Fruit fly (Drosophila melanogaster): ENCODE results near the gene Adss.

The Adss gene

dm6 chr3R:20830153-20830695 is at the start of gene Adss:
Gene Adss, minus strand, starts transcription at chr3R:20830580.
- TF ChIP-seq noc (tag; optimal IDR thresholded peaks at IDR 0.05): peak; percentile 45

- no peak for TF ChIP-seq noc (tag; optimal IDR thresholded peaks at IDR 0.05)
Observed at dm6 chr3R:20877436-20877835, 47.1 kb upstream of the Adss start, which contains the start of gene TotZ. Gene TotZ, plus strand, starts transcription at chr3R:20877736.

- no peak for TF ChIP-seq noc (tag; optimal IDR thresholded peaks at IDR 0.05)
Observed at dm6 chr3R:20876680-20877079, 46.3 kb upstream of the Adss start.

dm6 chr3R:20873638-20874037 is 43.3 kb upstream of the Adss start, which contains the start of gene TotB:
Gene TotB, plus strand, starts transcription at chr3R:20873938.
- no peak for TF ChIP-seq noc (tag; optimal IDR thresholded peaks at IDR 0.05)

dm6 chr3R:20872688-20873087 is 42.3 kb upstream of the Adss start, which contains the start of gene TotC:
Gene TotC, plus strand, starts transcription at chr3R:20872988.
- no peak for TF ChIP-seq noc (tag; optimal IDR thresholded peaks at IDR 0.05)

dm6 chr3R:20870736-20871135 is 40.4 kb upstream of the Adss start, which contains the start of gene TotA:
Gene TotA, plus strand, starts transcription at chr3R:20871036.
- no peak for TF ChIP-seq noc (tag; optimal IDR thresholded peaks at IDR 0.05)

dm6 chr3R:20866204-20866603 is 35.8 kb upstream of the Adss start, which contains the start of gene KaiR1D:
Gene KaiR1D, minus strand, starts transcription at chr3R:20866231.
- TF ChIP-seq noc (tag; optimal IDR thresholded peaks at IDR 0.05): no peak

- TF ChIP-seq noc (tag; optimal IDR thresholded peaks at IDR 0.05): no peak
Observed at dm6 chr3R:20859845-20860244, 29.5 kb upstream of the Adss start, which contains the start of gene Ir93a. Gene Ir93a, minus strand, starts transcription at chr3R:20859945.

- peak; percentile 18 for TF ChIP-seq noc (tag; optimal IDR thresholded peaks at IDR 0.05)
Observed at dm6 chr3R:20850395-20851039, 20.1 kb upstream of the Adss start, which contains the start of gene RpS30. Gene RpS30, plus strand, starts transcription at chr3R:20850516.

dm6 chr3R:20846768-20847167 is 16.4 kb upstream of the Adss start, which contains the start of gene CG15696:
Gene CG15696, plus strand, starts transcription at chr3R:20847068.
- no peak for TF ChIP-seq noc (tag; optimal IDR thresholded peaks at IDR 0.05)

- no peak for TF ChIP-seq noc (tag; optimal IDR thresholded peaks at IDR 0.05)
Observed at dm6 chr3R:20846316-20846715, 15.9 kb upstream of the Adss start.

dm6 chr3R:20845493-20845892 is 15.1 kb upstream of the Adss start:
- TF ChIP-seq noc (tag; optimal IDR thresholded peaks at IDR 0.05): no peak

- TF ChIP-seq noc (tag; optimal IDR thresholded peaks at IDR 0.05): no peak
Observed at dm6 chr3R:20841840-20842239, 11.5 kb upstream of the Adss start, which contains the start of gene CG15695. Gene CG15695, plus strand, starts transcription at chr3R:20842140.

dm6 chr3R:20838787-20839186 is 8.4 kb upstream of the Adss start:
- no peak for TF ChIP-seq noc (tag; optimal IDR thresholded peaks at IDR 0.05)

dm6 chr3R:20837242-20837664 is 6.9 kb upstream of the Adss start:
- TF ChIP-seq noc (tag; optimal IDR thresholded peaks at IDR 0.05): peak; percentile 32

dm6 chr3R:20836257-20836856 is 6.0 kb upstream of the Adss start:
- TF ChIP-seq noc (tag; optimal IDR thresholded peaks at IDR 0.05): no peak

dm6 chr3R:20835531-20835930 is 5.2 kb upstream of the Adss start:
- no peak for TF ChIP-seq noc (tag; optimal IDR thresholded peaks at IDR 0.05)
